Worm (Caenorhabditis elegans): ENCODE measurements around the gene K09E9.1.

DNA sequence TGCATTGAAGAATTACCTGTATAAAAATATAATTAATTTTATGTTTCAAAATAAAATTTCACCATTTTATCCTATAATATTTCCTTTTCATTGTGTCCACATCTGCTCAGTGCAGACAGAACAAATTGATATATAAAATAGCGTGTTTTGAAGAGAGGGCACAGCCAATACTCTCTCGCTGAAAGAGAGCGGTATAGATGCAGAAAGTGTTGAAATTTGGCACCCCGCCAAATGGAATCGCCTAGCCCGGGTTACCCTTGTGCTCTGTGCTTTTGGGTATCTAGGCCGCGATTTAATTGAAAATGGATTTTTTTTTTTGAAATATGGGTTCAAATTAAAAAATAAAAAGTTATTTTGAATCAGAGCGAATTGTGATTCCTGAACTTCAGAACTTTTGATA lies 3.1 kb upstream of the K09E9.1 start:
- TF ChIP-seq unc-62 (GFP tag; optimal IDR thresholded peaks at IDR 0.05), result no peak
- no peak for TF ChIP-seq nhr-12 (tag; optimal IDR thresholded peaks at IDR 0.05)
- no peak for TF ChIP-seq nhr-21 (tag; optimal IDR thresholded peaks at IDR 0.05)
- TF ChIP-seq lin-11 (tag; optimal IDR thresholded peaks at IDR 0.05), result no peak
- TF ChIP-seq nhr-11 (tag; optimal IDR thresholded peaks at IDR 0.05), result no peak
- TF ChIP-seq ama-1 (optimal IDR thresholded peaks at IDR 0.05), result no peak
- no peak for TF ChIP-seq sem-4 (tag; optimal IDR thresholded peaks at IDR 0.05)
- no peak for TF ChIP-seq ZK546.5 (tag; optimal IDR thresholded peaks at IDR 0.05)
- no peak for TF ChIP-seq lin-39 (tag; optimal IDR thresholded peaks at IDR 0.05)
- no peak for TF ChIP-seq snpc-4 (tag; optimal IDR thresholded peaks at IDR 0.05)
- no peak for TF ChIP-seq lin-13 (GFP tag; optimal IDR thresholded peaks at IDR 0.05)
- no peak for TF ChIP-seq ceh-82 (tag; optimal IDR thresholded peaks at IDR 0.05)
- TF ChIP-seq ztf-4 (tag; optimal IDR thresholded peaks at IDR 0.05), result no peak

Data from whole organism, L2 larva.